Worm (Caenorhabditis elegans): ENCODE data around the gene T20F7.3.
"Not testable (repeated sequence)": the region's sequence is repeated elsewhere in the genome, so short reads cannot be mapped to it uniquely, and the experiment has no call there.

Gene T20F7.3

DNA sequence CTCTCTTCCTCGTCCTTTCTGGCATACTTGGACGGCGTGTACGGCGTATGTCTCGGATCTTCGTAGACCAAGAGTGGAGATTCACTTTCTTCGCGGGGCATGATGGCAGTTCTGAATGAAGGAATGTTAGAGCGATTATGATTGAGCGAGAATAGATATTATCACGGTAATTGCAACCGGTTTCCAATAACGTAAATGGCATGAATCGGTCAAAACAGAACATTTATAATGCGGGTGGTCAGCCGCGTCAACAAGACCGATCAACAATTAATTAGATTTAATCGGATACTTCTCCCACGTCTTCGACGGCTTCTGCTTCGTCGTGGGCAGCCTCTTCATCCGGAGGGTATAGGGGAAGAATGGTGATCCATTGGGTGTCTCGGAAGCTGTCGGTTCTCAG, 25.5 kb upstream of the T20F7.3 start, which contains the start of gene F41G4.13:
TSS of gene F41G4.13 (minus strand) at position 101 of the 400 bp plus-strand sequence.
- TF ChIP-seq atf-7 (tag; optimal IDR thresholded peaks at IDR 0.05); F22D6.2 (tag; optimal IDR thresholded peaks at IDR 0.05); ztf-6 (GFP tag; IDR thresholded peaks at IDR 0.05): not testable (repeated sequence)

DNA sequence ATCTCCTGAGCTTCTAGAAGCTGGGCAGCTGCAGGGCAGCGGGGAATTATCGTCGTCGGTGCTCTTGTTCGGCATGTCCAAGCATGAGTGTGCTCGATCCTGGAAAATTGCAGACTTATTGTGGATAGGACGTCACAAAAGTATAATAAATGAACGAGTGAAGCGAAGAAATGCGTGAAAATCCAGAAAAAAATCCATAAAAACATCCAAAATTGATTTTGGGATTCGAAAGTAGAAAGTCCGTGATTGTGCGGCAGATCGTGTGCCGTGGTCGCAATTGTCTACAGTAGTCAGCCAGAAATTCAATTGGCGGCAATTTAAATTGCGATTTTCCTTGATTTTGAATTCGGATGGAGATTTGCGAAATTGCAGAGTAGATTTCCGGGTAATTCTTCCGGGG, 23.9 kb upstream of the T20F7.3 start, which contains the start of gene F41G4.7:
TSS of gene F41G4.7 (minus strand) at position 101 of the 400 bp plus-strand sequence.
- TF ChIP-seq lag-1 (GFP tag; IDR thresholded peaks at IDR 0.05), result no peak
- TF ChIP-seq sptf-2 (GFP tag; optimal IDR thresholded peaks at IDR 0.05), result no peak
- no peak for TF ChIP-seq zfh-2 (GFP tag; conservative IDR thresholded peaks at IDR 0.05)
- TF ChIP-seq cebp-2 (GFP tag; IDR thresholded peaks at IDR 0.05), result no peak
- no peak for TF ChIP-seq hlh-26 (GFP tag; conservative IDR thresholded peaks at IDR 0.05)
- TF ChIP-seq pha-4 (tag; optimal IDR thresholded peaks at IDR 0.05), result no peak
- TF ChIP-seq bed-2 (GFP tag; IDR thresholded peaks at IDR 0.05), result no peak
- no peak for TF ChIP-seq snpc-4 (GFP tag; optimal IDR thresholded peaks at IDR 0.05)
- TF ChIP-seq snpc-4 (tag; optimal IDR thresholded peaks at IDR 0.05), result no peak
- TF ChIP-seq lir-1 (GFP tag; conservative IDR thresholded peaks at IDR 0.05), result no peak
- no peak for TF ChIP-seq zim-3 (tag; optimal IDR thresholded peaks at IDR 0.05)
- TF ChIP-seq somi-1 (GFP tag; optimal IDR thresholded peaks at IDR 0.05), result no peak
- no peak for TF ChIP-seq B0019.2 (GFP tag; conservative IDR thresholded peaks at IDR 0.05)
- TF ChIP-seq pbrm-1 (GFP tag; IDR thresholded peaks at IDR 0.05), result no peak
- TF ChIP-seq ccch-3 (GFP tag; optimal IDR thresholded peaks at IDR 0.05), result no peak
- no peak for TF ChIP-seq ztf-25 (GFP tag; IDR thresholded peaks at IDR 0.05)
- no peak for TF ChIP-seq lin-35 (GFP tag; optimal IDR thresholded peaks at IDR 0.05)
- TF ChIP-seq akir-1 (GFP tag; optimal IDR thresholded peaks at IDR 0.05), result no peak
- TF ChIP-seq F22D6.2 (tag; optimal IDR thresholded peaks at IDR 0.05), result no peak
- no peak for TF ChIP-seq lsy-27 (tag; optimal IDR thresholded peaks at IDR 0.05; ENCODE audit: borderline replicate concordance, insufficient read depth)
- TF ChIP-seq mes-4 (tag; optimal IDR thresholded peaks at IDR 0.05), result no peak

DNA sequence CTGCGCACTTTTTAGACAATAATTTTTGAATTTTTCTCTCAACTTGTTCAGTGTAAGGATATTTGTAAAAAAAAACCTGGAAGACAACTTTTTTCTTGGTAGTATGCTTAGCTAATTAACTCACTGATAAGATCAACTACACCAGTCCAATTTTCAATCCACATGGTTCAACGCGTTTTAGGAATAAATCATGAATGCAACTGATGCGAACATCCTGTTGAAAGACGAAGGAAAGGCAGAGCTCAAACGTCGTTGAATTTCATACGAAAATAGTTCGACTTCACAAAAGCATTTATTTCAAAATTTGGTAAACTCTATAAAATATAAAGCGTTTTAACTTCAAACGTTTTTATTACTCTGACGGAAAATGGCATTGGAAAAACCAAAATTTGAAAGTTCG, 19.5 kb upstream of the T20F7.3 start, which contains the start of gene dyla-1:
TSS of gene dyla-1 (plus strand) at position 301 of the 400 bp plus-strand sequence.
- TF ChIP-seq Y67H2A.10 (GFP tag; conservative IDR thresholded peaks at IDR 0.05) (no peak), F57A8.1 (GFP tag; optimal IDR thresholded peaks at IDR 0.05) (no peak), ztf-3 (GFP tag; optimal IDR thresholded peaks at IDR 0.05) (no peak), aptf-3 (GFP tag; IDR thresholded peaks at IDR 0.05) (no peak), zfh-2 (GFP tag; conservative IDR thresholded peaks at IDR 0.05) (no peak), egl-44 (GFP tag; IDR thresholded peaks at IDR 0.05) (no peak), unc-130 (GFP tag; optimal IDR thresholded peaks at IDR 0.05) (no peak), chd-7 (tag; optimal IDR thresholded peaks at IDR 0.05) (no peak), tlf-1 (GFP tag; optimal IDR thresholded peaks at IDR 0.05) (no peak), somi-1 (GFP tag; optimal IDR thresholded peaks at IDR 0.05) (no peak), gei-17 (GFP tag; optimal IDR thresholded peaks at IDR 0.05) (no peak), let-526 (GFP tag; IDR thresholded peaks at IDR 0.05) (no peak), ztf-22 (GFP tag; optimal IDR thresholded peaks at IDR 0.05) (no peak), ztf-6 (GFP tag; IDR thresholded peaks at IDR 0.05) (no peak), nfyb-1 (GFP tag; IDR thresholded peaks at IDR 0.05) (no peak), sptf-2 (GFP tag; optimal IDR thresholded peaks at IDR 0.05) (no peak)

DNA sequence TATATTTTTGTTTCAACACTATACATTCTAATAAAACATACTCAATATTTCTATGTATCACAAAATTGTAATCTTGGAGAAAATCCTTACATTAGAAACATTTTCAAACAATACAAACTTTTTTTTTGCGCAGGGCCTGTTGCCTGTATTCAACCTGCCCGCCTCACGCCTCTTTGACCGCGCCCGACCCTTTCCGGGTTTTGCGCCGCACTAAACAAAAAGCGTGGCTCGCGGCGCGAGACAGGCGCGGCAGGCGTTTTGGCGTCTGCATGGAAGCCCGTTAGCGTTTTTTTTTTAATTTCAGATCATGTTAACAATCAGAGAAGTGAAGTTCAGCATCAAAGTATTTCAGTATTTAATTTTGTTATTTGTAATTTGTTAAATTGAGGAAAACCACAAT, 17.3 kb upstream of the T20F7.3 start:
- TF ChIP-seq hsf-1 (GFP tag; IDR thresholded peaks at IDR 0.05), result no peak
- TF ChIP-seq hlh-26 (GFP tag; conservative IDR thresholded peaks at IDR 0.05), result no peak
- TF ChIP-seq ztf-22 (GFP tag; optimal IDR thresholded peaks at IDR 0.05), result no peak
- no peak for TF ChIP-seq lir-1 (GFP tag; conservative IDR thresholded peaks at IDR 0.05)
- TF ChIP-seq ztf-18 (tag; optimal IDR thresholded peaks at IDR 0.05), result no peak
- no peak for TF ChIP-seq sdz-38 (tag; optimal IDR thresholded peaks at IDR 0.05)
- TF ChIP-seq nhr-120 (GFP tag; IDR thresholded peaks at IDR 0.05), result no peak
- TF ChIP-seq ztf-26 (tag; optimal IDR thresholded peaks at IDR 0.05), result no peak
- TF ChIP-seq zfh-2 (GFP tag; conservative IDR thresholded peaks at IDR 0.05), result peak; percentile 84
- TF ChIP-seq aptf-2 (GFP tag; conservative IDR thresholded peaks at IDR 0.05), result 0 out of 2 replicates have a peak, but pooled peaks have one; percentile 16
- TF ChIP-seq ceh-40 (GFP tag; IDR thresholded peaks at IDR 0.05), result no peak
- TF ChIP-seq egl-44 (GFP tag; IDR thresholded peaks at IDR 0.05), result no peak
- TF ChIP-seq snpc-4 (GFP tag; optimal IDR thresholded peaks at IDR 0.05), result no peak
- peak in 1 of 4 experiments; percentile 46 for TF ChIP-seq snpc-4 (tag; optimal IDR thresholded peaks at IDR 0.05)
- TF ChIP-seq let-607 (tag; optimal IDR thresholded peaks at IDR 0.05), result no peak
- no peak for TF ChIP-seq tbx-9 (tag; optimal IDR thresholded peaks at IDR 0.05; ENCODE audit: borderline replicate concordance)
- no peak for TF ChIP-seq pha-4 (tag; optimal IDR thresholded peaks at IDR 0.05)
